Worm (Caenorhabditis elegans) whole organism, L4/young adult: ENCODE measurements around the gene Y56A3A.6.

Source experiments
- W03F9.2 ChIP-seq: fragments of 150-350 bp; optimal IDR thresholded peaks from 2 replicates; lab custom pipeline; 2014; ENCODE audit warnings: missing biosample characterization, missing genetic modification characterization
- dao-5 ChIP-seq: sonication (generic microtip); optimal IDR thresholded peaks from 2 replicates; lab custom pipeline; 2016; ENCODE audit warnings: missing genotype, missing genetic modification characterization, moderate library complexity, missing compliant biosample characterization
- him-1 ChIP-seq: sonication (generic microtip); optimal IDR thresholded peaks from 2 replicates; lab custom pipeline; 2016; ENCODE audit warnings: missing genotype, missing genetic modification reagents, missing genetic modification characterization, missing compliant biosample characterization

- no peak for TF ChIP-seq him-1 (tag; lab: Kevin White, UChicago)
- no peak for TF ChIP-seq W03F9.2 (tag; lab: Kevin White, UChicago)
- TF ChIP-seq dao-5 (tag; lab: Kevin White, UChicago): no peak
Measured at ce11 chrIII:11846365-11846764, 32.2 kb downstream of the Y56A3A.6 start, which contains the start of gene ntl-3.
